Fruit fly (Drosophila melanogaster) whole organism, larva: ENCODE measurements around the gene Or67c.

ENCODE experiments used
- noc ChIP-seq: fragments of 200-800 bp; sonication (Bioruptor generic); optimal IDR thresholded peaks from 3 replicates; lab custom pipeline; 2019; ENCODE audit warnings: missing biosample characterization, mild to moderate bottlenecking, missing genetic modification characterization, moderate library complexity

Gene Or67c

DNA sequence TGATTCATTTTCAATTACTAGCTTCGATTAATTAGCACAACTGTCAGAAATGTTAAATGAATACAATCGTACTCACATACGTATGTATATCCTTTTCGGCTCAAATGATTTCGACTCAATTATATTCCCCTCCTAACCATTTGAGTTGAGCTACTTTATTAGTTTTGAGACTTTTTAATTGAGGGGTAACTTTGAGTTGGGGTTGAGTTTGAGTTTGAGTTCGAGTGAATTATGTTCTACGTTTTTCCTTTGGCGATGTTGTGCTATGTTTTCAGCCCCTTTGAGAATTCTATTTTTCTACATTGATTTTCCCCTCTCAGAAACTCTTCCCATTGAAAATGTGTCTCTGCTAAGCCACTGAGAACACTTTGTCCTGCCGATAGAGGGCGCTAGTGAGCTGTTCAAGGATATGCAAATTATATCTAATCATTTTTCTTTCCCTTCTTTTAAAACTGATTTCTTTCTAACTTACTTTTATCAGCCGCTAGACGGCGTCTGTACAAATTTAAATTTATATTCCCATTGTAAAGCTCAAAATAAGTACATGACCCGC is 1.8 kb upstream of the Or67c start:
- no peak for TF ChIP-seq noc (tag; lab: Kevin White, UChicago)

DNA sequence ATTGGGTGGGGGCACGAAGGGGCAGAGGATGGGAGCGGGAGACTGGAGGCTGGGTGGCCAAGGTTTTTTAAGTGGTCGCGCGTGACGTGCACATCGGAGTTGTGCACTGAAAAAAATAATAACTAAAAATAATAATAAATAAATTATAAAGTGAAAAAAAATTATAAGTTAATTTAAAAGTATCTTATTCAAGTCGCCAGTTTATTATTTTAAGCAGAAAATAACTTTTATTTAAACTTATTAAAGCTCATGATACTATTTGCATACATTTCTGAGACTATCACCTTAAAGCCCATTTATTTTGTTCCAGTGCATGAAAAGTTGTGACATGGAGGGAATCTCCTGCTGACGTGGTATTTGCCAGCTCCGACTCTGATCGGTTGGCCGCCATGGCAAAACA is 2.3 kb downstream of the Or67c start:
- no peak for TF ChIP-seq noc (tag; lab: Kevin White, UChicago)

DNA sequence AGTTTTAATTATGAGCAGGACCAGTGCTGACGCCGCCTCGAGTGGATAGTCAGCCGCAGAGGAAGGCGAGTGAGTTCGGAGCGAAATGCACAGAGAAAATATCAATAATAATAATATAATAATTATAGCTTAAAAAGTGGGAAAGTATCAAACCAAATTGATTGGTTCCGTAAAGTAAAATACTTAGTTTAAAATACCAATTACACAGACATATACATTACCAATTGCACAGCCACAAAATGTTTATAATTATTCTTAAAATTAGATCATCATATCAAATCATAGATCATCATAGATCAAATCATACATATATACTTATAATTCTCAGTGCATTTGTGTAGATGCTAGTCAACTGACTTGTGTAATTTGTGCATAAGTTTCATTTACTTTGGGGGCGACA is 6.0 kb downstream of the Or67c start:
- no peak for TF ChIP-seq noc (tag; lab: Kevin White, UChicago)

DNA sequence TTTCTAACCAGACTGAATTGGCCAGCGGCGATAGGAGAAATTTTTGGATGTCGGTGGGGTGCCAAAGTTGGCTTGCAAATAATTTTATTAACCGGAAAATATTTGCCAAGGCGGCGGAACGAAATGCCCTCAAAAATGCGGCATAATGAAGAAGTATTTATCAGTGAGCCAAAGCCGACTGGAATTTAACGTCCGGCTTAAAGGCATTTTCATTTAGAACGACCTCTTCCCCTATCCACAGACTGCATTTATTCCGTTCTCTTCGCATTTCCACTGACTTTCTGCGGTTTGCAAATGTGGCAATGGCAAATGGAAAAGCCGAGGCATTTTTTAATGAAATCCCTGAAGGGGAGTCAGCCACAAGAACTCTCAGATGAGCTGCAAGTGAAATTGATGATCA is 11.5 kb downstream of the Or67c start:
- TF ChIP-seq noc (tag; lab: Kevin White, UChicago) = no peak

DNA sequence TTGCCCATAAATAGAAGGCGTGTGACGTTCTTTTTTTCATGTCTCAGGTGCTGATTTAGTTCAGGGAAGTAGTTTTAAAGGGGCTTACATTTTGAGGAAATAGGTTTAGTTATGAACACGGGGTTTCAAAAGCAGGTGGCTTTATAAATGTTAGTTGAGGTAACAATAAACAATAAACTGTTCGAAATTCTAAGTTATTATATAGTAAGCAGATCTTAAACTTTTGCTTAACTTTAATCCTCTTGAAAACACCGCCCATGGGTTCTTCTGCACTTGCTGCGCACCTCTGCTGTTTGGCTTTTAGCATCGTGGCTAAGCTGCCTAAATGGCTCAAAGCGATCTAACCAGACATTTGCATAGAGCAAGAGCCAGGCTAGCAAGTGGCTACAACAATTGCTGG is 14.0 kb downstream of the Or67c start:
- no peak for TF ChIP-seq noc (tag; lab: Kevin White, UChicago)

DNA sequence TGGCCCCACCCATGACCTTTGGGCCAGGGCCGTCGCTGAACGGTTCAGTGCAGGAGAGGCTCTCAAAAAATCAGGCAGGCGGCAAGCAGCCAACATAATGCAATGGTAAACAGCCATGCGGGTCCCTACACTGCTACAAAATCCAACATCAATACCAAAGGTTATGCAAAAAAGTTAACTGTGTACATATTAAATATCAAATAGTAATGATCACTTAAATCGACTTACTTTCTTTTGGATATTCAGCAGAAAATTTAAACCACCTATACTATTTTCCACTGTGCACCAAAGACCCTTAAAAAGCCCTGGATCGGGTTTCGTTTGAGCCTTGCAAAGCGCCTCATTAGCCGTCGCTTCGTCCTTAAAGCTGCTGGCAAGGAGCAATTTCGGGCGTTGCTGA is 17.4 kb downstream of the Or67c start:
- no peak for TF ChIP-seq noc (tag; lab: Kevin White, UChicago)

DNA sequence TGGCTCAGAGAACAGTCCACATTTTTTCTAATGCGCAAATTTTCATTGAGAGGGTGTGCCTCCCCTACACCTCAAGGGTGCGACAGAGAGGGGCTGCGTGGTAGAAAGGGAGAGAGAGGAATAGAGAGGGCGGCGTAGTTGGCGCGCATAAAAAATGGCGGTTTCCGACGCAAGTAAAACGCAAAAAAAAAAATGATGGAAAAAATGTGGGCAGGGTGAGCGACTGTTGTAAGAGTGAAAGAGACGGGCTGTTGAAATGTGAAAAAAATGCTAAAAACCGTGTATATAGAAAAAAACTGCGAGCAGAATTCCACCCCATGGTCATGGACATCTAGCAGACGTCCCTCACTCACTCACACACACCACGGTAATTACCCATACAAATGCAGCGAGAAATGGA is 18.5 kb downstream of the Or67c start:
- TF ChIP-seq noc (tag; lab: Kevin White, UChicago) = no peak

DNA sequence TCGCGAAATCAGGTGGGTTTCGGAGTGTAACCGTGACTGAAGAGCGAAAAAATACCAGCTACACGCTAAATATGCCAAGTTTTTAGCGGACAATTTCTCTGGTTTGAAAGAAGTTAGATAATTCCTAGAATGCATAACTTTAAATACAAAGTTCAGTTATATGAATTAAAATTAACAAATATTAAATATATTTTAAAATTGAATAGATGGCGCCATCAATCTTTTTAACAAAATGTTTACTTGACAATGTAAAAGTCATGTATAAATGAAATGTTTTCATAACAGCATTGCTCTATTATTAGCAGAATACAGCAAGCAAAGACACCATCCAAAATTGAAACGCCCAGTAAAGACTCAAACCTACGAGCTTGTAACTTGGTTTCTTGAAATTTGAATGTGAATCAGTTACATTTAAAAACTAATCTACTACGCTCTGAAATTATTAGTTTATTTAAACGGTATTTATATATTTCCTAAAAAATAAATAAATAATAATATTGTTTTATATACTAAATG is 19.2 kb downstream of the Or67c start, which contains the start of gene scramb1:
scramb1 (minus strand) TSS at position 27 of the 516 bp plus-strand sequence.
- no peak for TF ChIP-seq noc (tag; lab: Kevin White, UChicago)

DNA sequence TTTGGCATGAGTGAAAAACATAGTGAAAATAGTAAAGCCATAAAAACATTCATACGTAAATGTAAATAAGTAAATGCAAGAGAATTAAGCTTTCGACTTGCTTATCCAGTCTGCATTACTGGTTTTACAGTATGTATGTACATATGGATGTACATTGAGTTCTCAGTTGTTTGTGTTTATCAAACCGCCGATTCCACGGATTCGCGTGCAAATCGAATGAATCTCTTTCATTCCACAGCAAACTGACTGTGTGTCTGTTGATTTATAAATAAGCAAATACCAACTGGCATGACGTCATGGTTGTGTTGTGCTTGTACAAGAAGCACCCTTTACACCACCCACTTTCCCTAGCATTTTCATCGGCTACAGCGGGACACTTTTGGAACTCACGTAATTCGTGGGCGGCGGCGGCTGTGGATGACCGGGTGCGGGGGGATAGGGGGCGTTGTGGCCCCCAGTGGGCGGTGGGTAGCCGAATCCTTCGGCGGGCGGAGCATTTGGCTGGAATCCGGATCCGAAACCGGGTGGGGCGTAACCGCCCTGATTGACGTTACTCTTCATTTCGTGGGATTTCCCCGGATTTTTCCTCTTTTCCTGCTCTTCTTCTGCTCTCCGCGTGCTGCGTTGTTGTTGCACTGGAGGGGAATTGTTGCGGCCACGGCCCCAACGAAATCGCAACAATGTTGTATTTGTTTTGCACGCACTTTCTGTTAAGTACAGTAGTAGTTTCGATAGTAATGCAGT is 19.9 kb downstream of the Or67c start:
- no peak for TF ChIP-seq noc (tag; lab: Kevin White, UChicago)

DNA sequence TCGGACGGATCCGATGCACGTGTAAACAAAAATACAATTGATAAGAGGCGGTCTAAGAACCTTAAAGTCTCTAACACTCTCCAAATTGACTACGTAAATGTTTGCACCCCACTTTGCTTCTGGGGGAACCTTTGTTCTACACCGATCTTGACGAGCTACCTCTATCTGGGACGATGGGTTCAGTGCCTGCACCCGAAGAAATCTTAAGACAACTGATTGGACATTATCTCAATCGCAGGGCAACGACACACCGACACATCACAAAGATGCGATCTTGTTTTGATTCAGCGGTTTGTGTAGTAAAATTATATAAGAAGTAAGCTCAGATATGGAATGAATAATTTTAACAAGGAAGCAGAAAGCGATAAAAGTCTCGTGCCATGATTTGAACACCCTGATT is 21.1 kb downstream of the Or67c start:
- no peak for TF ChIP-seq noc (tag; lab: Kevin White, UChicago)

DNA sequence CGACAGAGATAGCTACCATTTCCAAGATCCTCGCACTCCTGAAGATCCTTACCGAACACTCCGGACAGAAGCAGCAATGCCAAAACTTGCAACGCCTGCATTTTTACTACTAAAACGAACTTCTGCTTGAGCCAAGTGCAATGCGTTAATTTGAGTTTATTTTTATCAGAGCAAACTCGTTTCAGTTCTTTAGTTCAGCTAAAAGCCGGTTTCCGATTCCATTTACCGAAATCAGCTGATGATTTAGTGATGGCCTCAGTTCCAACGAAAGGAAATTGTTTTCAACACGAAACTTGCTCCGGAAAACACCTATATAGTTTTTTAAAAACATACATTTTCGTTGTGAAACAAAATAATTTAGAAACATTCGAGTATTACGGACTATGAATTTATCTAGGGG is 24.4 kb downstream of the Or67c start, which contains the start of gene CG32055:
CG32055 (minus strand) TSS at position 101 of the 400 bp plus-strand sequence.
- TF ChIP-seq noc (tag; lab: Kevin White, UChicago) = no peak

DNA sequence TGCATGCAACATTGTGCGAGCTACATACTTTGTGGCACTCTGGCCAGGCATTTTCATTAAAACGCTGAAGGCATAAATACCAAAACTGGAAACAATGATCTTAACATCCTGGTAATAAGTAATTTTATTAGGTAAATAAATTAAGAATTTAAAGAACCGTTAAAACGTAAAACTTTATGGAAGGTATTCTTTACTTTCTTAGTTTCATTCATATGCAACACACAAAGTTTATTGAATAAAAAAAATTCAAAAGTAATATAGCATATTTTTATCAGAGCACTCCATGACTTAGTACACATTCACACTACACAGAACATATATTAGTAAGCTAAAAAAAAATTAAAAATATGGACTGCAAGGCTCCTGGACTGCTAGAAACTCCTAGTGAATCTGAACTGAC is 29.1 kb downstream of the Or67c start, which contains the start of gene CG8065:
CG8065 (plus strand) TSS at position 301 of the 400 bp plus-strand sequence.
- TF ChIP-seq noc (tag; lab: Kevin White, UChicago) = no peak

DNA sequence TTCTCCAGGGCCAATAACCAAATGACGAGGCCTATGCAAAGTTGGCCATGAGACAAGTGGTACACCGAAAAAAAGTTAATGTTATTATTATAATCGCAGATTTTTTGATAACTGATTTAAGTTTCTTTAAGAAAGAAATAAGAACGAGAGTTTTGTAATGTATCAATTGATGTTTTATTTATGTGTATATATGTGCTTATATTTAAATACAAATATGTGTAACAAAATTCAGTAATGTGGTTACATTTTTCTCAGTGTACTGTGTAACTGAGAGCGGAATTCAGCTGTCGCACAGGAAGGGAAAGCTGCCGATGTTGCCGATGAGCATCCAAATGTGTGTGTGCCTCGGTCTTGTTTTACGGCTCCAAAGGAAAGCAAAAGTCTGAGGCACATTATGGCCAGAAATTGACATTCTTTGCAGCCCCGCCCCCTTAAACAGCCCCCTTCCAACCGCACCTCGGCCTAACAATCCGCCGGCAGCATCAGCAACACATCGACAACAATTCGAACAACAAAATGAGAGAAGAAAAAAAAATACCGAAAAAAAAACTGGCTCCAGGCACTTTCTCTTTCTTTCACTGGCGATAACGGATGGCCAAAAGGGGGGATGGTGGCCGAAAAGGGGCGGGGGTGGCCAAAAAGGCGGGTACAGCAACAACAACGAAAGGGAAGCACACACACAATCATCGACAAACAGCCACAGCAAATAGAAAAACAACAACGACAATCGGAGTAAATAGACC is 38.1 kb downstream of the Or67c start:
- TF ChIP-seq noc (tag; lab: Kevin White, UChicago) = no peak

DNA sequence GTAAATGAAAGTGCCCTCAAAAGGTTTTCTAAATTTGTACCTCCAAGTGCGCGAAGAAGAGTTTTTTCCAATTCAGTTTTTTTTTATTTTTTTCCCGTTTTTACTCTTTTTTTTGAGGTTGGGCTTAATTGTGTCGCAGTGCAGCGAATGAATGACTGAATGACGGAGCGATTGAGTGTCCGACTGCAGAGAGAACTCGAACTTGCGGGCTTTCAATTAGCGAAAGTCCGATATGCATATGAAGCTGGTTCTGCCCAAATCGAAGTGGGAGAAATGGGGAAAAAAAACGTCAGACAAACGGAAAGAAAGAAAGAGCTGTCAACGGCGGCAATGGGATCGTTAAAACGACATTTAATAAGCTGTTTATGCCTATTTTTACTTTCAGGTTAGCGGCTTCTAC is 38.7 kb downstream of the Or67c start:
- TF ChIP-seq noc (tag; lab: Kevin White, UChicago) = no peak

DNA sequence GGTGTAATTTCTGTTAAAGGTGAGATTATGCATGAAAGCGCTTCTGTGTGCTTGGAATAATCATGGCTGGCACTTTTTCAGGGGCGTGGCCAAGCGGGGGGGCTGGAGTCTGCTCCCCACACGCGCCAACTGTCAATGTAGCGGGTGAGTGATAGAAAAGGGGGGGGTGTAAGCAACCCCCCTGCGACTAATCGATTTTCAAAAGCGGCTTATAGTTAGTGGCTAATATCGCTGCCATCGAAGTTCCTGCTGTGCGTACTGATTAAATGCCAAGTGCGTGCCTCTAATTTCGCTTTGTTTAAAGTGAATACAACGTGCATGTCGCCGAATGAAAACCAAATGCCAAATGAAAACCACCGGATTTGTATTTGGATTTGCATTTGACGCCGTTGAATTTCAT is 39.8 kb downstream of the Or67c start:
- no peak for TF ChIP-seq noc (tag; lab: Kevin White, UChicago)

DNA sequence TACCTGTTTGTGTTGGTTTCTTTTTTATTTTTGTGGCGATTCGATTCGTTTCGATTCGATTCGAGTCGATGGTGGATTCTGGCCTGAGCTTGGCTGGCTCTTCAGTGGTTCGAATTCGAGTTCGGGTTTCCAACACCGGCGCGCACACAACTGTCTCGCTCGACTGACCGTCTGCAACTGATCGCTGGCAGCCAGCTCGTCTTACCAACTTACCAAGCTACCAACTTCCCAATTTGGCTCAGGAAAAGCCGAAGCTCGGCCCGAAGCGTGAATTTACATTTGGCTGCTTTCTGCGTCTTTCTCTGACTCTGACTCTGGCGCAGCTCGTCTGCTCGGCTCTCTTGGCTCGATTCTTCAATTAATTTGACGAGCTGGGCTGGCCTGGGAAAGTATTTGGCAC is 42.9 kb downstream of the Or67c start, which contains the start of gene ect:
ect (minus strand) TSS at position 183 of the 400 bp plus-strand sequence.
- TF ChIP-seq noc (tag; lab: Kevin White, UChicago) = no peak
